Fruit fly (Drosophila melanogaster) whole organism, embryonic: Measurements from ENCODE around the gene CG10185.

ENCODE experiments used
- Awh ChIP-seq: fragments of 200-800 bp; sonication (Bioruptor generic); IDR thresholded peaks from 2 replicates; pipeline ENCODE4, ENCODE4 v1.3.6; 2022; ENCODE audit warnings: missing biosample characterization, missing genetic modification characterization
- CG10366 ChIP-seq: fragments of 200-800 bp; sonication (Bioruptor generic); IDR thresholded peaks from 2 replicates; pipeline ENCODE4 v1.3.6; 2022; ENCODE audit warnings: missing biosample characterization, missing genetic modification characterization
- CG12744 ChIP-seq: fragments of 200-800 bp; sonication (Bioruptor generic); optimal IDR thresholded peaks from 2 replicates; lab custom pipeline; 2016; ENCODE audit warnings: missing biosample characterization, missing genetic modification characterization
- CG12942 ChIP-seq: fragments of 200-800 bp; sonication (Bioruptor generic); optimal IDR thresholded peaks from 3 replicates; lab custom pipeline; 2016; ENCODE audit warnings: missing biosample characterization, missing genetic modification characterization
- CG15601 ChIP-seq: fragments of 200-800 bp; sonication (Bioruptor generic); optimal IDR thresholded peaks from 3 replicates; lab custom pipeline; 2019; ENCODE audit warnings: missing biosample characterization, mild to moderate bottlenecking, missing genetic modification characterization, moderate library complexity
- CG15696 ChIP-seq: fragments of 200-800 bp; sonication (Bioruptor generic); optimal IDR thresholded peaks from 2 replicates; lab custom pipeline; 2019; ENCODE audit warnings: missing biosample characterization, mild to moderate bottlenecking, missing genetic modification characterization, moderate library complexity
- CG17186 ChIP-seq: fragments of 200-800 bp; sonication (Bioruptor generic); optimal IDR thresholded peaks from 3 replicates; lab custom pipeline; 2017; ENCODE audit warnings: missing biosample characterization, missing genetic modification reagents, missing genetic modification characterization
- CG17359 ChIP-seq: fragments of 200-800 bp; sonication (Bioruptor generic); optimal IDR thresholded peaks from 3 replicates; lab custom pipeline; 2018; ENCODE audit warnings: missing biosample characterization, mild to moderate bottlenecking, missing genetic modification characterization, moderate library complexity
- CG2712 ChIP-seq: fragments of 200-800 bp; optimal IDR thresholded peaks from 3 replicates; lab custom pipeline; 2019; ENCODE audit warnings: missing biosample characterization, mild to moderate bottlenecking, missing genetic modification characterization, moderate library complexity
- CG31365 ChIP-seq: fragments of 200-800 bp; sonication (Bioruptor generic); optimal IDR thresholded peaks from 2 replicates; lab custom pipeline; 2018; ENCODE audit warnings: missing biosample characterization, mild to moderate bottlenecking, missing genetic modification characterization
- CG6654 ChIP-seq: fragments of 200-800 bp; sonication (Bioruptor generic); optimal IDR thresholded peaks from 2 replicates; lab custom pipeline; 2017; ENCODE audit warnings: missing biosample characterization, mild to moderate bottlenecking, missing genetic modification characterization
- CG6791 ChIP-seq: fragments of 200-800 bp; sonication (Bioruptor generic); IDR thresholded peaks from 3 replicates; pipeline ENCODE4 v1.3.6; 2022; ENCODE audit warnings: missing biosample characterization, missing genetic modification characterization; ENCODE audit not compliant: partially characterized antibody
- CG9437 ChIP-seq: fragments of 200-800 bp; sonication (Bioruptor generic); optimal IDR thresholded peaks from 2 replicates; lab custom pipeline; 2018; ENCODE audit warnings: missing biosample characterization, mild to moderate bottlenecking, missing genetic modification characterization
- Chrac-16 ChIP-seq: fragments of 200-800 bp; sonication (Bioruptor generic); optimal IDR thresholded peaks from 3 replicates; lab custom pipeline; 2016; ENCODE audit warnings: missing biosample characterization, missing genetic modification characterization
- D19B ChIP-seq: fragments of 200-800 bp; sonication (Bioruptor generic); optimal IDR thresholded peaks from 2 replicates; lab custom pipeline; 2017; ENCODE audit warnings: missing biosample characterization, mild to moderate bottlenecking, missing genetic modification characterization
- Dll ChIP-seq: fragments of 200-800 bp; sonication (Bioruptor generic); IDR thresholded peaks from 4 replicates; pipeline ENCODE4 v1.3.6; 2022; ENCODE audit warnings: missing biosample characterization, missing genetic modification characterization; ENCODE audit not compliant: partially characterized antibody
- Doc3 ChIP-seq: fragments of 200-800 bp; sonication (Bioruptor generic); IDR thresholded peaks from 3 replicates; pipeline ENCODE4 v1.3.6; 2022; ENCODE audit warnings: missing biosample characterization, missing genetic modification characterization; ENCODE audit not compliant: partially characterized antibody
- Dp ChIP-seq: fragments of 200-800 bp; sonication (Bioruptor generic); optimal IDR thresholded peaks from 2 replicates; lab custom pipeline; 2018; ENCODE audit warnings: missing biosample characterization, mild to moderate bottlenecking, missing genetic modification characterization, moderate library complexity
- Fer2 ChIP-seq: fragments of 200-800 bp; sonication (Bioruptor generic); optimal IDR thresholded peaks from 2 replicates; lab custom pipeline; 2018; ENCODE audit warnings: missing biosample characterization, mild to moderate bottlenecking, missing genetic modification characterization, moderate library complexity
- H15 ChIP-seq: fragments of 200-800 bp; sonication (Bioruptor generic); IDR thresholded peaks from 3 replicates; pipeline ENCODE4 v1.3.6; 2022; ENCODE audit warnings: missing biosample characterization, missing genetic modification characterization
- Lhr ChIP-seq: fragments of 200-800 bp; sonication (Bioruptor generic); optimal IDR thresholded peaks from 3 replicates; lab custom pipeline; 2017; ENCODE audit warnings: mild to moderate bottlenecking, missing biosample characterization, missing genetic modification reagents, missing genetic modification characterization
- MESR4 ChIP-seq: fragments of 200-800 bp; sonication (Bioruptor generic); optimal IDR thresholded peaks from 2 replicates; lab custom pipeline; 2018; ENCODE audit warnings: missing biosample characterization, mild to moderate bottlenecking, missing genetic modification characterization, moderate library complexity
- NFAT ChIP-seq: fragments of 200-800 bp; sonication (Bioruptor generic); IDR thresholded peaks from 2 replicates; pipeline ENCODE4 v1.3.6; 2022; ENCODE audit warnings: missing biosample characterization, missing genetic modification characterization
- Neu2 ChIP-seq: fragments of 200-800 bp; sonication (Bioruptor generic); optimal IDR thresholded peaks from 3 replicates; lab custom pipeline; 2016; ENCODE audit warnings: missing biosample characterization, missing genetic modification characterization, borderline replicate concordance
- Oaz ChIP-seq: fragments of 200-800 bp; sonication (Bioruptor generic); IDR thresholded peaks from 2 replicates; pipeline ENCODE4 v1.3.6; 2022; ENCODE audit warnings: missing biosample characterization, missing genetic modification characterization
- Spps ChIP-seq: fragments of 200-800 bp; sonication (Bioruptor generic); optimal IDR thresholded peaks from 2 replicates; lab custom pipeline; 2018; ENCODE audit warnings: missing biosample characterization, mild to moderate bottlenecking, missing genetic modification characterization
- ab ChIP-seq: fragments of 200-800 bp; sonication (Bioruptor generic); optimal IDR thresholded peaks from 2 replicates; lab custom pipeline; 2016; ENCODE audit warnings: missing biosample characterization, missing genetic modification characterization
- btn ChIP-seq: fragments of 200-800 bp; sonication (Bioruptor generic); optimal IDR thresholded peaks from 2 replicates; lab custom pipeline; 2016; ENCODE audit warnings: missing biosample characterization, missing genetic modification characterization
- chinmo ChIP-seq: fragments of 200-800 bp; sonication (Bioruptor generic); IDR thresholded peaks from 4 replicates; pipeline ENCODE4 v1.3.6; 2022; ENCODE audit warnings: missing biosample characterization, missing genetic modification characterization; ENCODE audit not compliant: partially characterized antibody
- ems ChIP-seq: fragments of 200-800 bp; sonication (Bioruptor generic); optimal IDR thresholded peaks from 3 replicates; lab custom pipeline; 2016; ENCODE audit warnings: missing biosample characterization, missing genetic modification characterization
- ftz-f1 ChIP-seq: fragments of 200-800 bp; sonication (Bioruptor generic); optimal IDR thresholded peaks from 2 replicates; lab custom pipeline; 2016; ENCODE audit warnings: missing biosample characterization, missing genetic modification characterization
- insv ChIP-seq, 2 experiments: fragments of 200-800 bp; sonication (Bioruptor generic); optimal IDR thresholded peaks; 3 replicates each; lab custom pipeline; 2016 to 2018; ENCODE audit warnings: missing biosample characterization in 2 of 2, missing genetic modification characterization in 2 of 2
- lmd ChIP-seq: fragments of 200-800 bp; sonication (Bioruptor generic); IDR thresholded peaks from 2 replicates; pipeline ENCODE4 v1.3.6; 2022; ENCODE audit warnings: missing biosample characterization, missing genetic modification characterization
- lov ChIP-seq, 2 experiments: fragments of 200-800 bp in 1 of 2; fragments of >200 bp in 1 of 2; sonication (Bioruptor generic) in 1 of 2; IDR thresholded peaks in 1 of 2; optimal IDR thresholded peaks in 1 of 2; 2 replicates in 1 of 2; 3 replicates in 1 of 2; pipeline versions ENCODE4 v1.3.6 to Lab custom; 2017 to 2022; ENCODE audit warnings: missing biosample characterization in 1 of 2, missing genetic modification characterization in 1 of 2
- nmo ChIP-seq: fragments of 200-800 bp; sonication (Bioruptor generic); optimal IDR thresholded peaks from 2 replicates; lab custom pipeline; 2018; ENCODE audit warnings: missing biosample characterization, mild to moderate bottlenecking, missing genetic modification characterization, moderate library complexity
- nom ChIP-seq: fragments of 200-800 bp; sonication (Bioruptor generic); optimal IDR thresholded peaks from 2 replicates; lab custom pipeline; 2017; ENCODE audit warnings: missing biosample characterization, missing genetic modification characterization, mild to moderate bottlenecking, moderate library complexity, missing genetic modification reagents
- oc ChIP-seq: fragments of 200-800 bp; sonication (Bioruptor generic); optimal IDR thresholded peaks from 2 replicates; lab custom pipeline; 2018; ENCODE audit warnings: missing biosample characterization, mild to moderate bottlenecking, missing genetic modification characterization, moderate library complexity
- row ChIP-seq: fragments of 200-800 bp; sonication (Bioruptor generic); IDR thresholded peaks from 3 replicates; pipeline ENCODE4 v1.3.6; 2022; ENCODE audit warnings: missing biosample characterization, missing genetic modification characterization
- seq ChIP-seq: fragments of 200-800 bp; sonication (Bioruptor generic); IDR thresholded peaks from 2 replicates; pipeline ENCODE4 v1.3.6; 2022; ENCODE audit warnings: missing biosample characterization, missing genetic modification characterization
- sqz ChIP-seq: fragments of 200-800 bp; sonication (Bioruptor generic); optimal IDR thresholded peaks from 3 replicates; lab custom pipeline; 2018; ENCODE audit warnings: missing biosample characterization, mild to moderate bottlenecking, missing genetic modification characterization
- stwl ChIP-seq: fragments of 200-800 bp; sonication (Bioruptor generic); optimal IDR thresholded peaks from 3 replicates; lab custom pipeline; 2018; ENCODE audit warnings: missing biosample characterization, mild to moderate bottlenecking, missing genetic modification characterization, moderate library complexity
- ttk ChIP-seq: fragments of 200-800 bp; sonication (Bioruptor generic); IDR thresholded peaks from 2 replicates; pipeline ENCODE4 v2.1.2; 2022; ENCODE audit warnings: missing biosample characterization, missing genetic modification characterization
- unpg ChIP-seq: fragments of 200-800 bp; sonication (Bioruptor generic); optimal IDR thresholded peaks from 3 replicates; lab custom pipeline; 2018; ENCODE audit warnings: missing biosample characterization, mild to moderate bottlenecking, missing genetic modification characterization, moderate library complexity
- zf30C ChIP-seq: fragments of 200-800 bp; sonication (Bioruptor generic); optimal IDR thresholded peaks from 3 replicates; lab custom pipeline; 2018; ENCODE audit warnings: missing biosample characterization, mild to moderate bottlenecking, missing genetic modification characterization

The CG10185 gene

DNA sequence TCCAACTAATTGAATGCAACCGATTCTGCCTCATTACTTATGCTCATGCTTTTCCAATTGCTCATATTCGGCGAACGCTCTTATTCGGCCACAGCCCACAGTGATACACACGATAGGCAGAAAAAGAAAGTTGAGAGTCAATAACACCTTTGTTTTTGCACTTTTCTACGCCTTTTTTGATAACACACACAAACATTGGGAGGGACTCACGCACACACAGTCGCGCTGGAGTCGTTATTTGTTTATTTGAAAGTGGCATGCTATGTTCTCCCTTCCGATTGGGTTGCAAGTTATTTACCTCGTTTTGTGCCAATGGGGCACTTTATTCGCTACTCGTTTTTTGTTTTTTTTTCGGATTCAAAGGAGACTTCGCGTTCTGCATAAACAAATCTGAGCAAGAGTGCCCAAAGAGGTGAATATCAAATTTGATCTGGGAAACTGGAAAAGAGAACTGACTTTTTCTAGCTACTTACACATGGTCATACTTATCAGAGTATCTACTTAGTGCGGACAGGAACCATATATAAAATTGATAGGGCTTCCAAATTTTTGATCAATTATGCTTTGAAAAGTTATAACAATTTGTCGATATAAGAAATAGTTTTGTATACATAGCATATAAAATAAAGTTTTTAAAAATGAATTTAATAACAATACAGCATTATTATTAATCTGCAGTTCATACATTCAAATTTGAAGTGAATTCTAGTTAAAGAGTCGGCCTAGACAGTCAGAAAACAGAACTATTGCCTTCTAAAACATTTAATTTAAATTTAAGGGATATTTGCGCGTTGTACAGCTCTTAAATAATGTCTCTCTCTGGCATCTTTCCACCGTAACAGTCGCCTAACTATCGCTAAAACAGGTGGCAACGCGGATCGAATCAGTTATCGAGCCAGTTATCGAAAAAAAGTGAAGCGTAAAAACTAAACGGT is 31.2 kb upstream of the CG10185 start, which contains the start of the genes Mhcl and Akt (continued):
- TF ChIP-seq nom (GFP tag; lab: Kevin White, UChicago) (peak; percentile 19), chinmo (GFP tag; lab: Robert Waterston, UW) (peak; percentile 76; the same call in 1 of the 4 replicates), CG12942 (GFP tag; lab: Kevin White, UChicago) (peak; percentile 6), CG2712 (tag; lab: Kevin White, UChicago) (peak; percentile 42), Fer2 (tag; lab: Kevin White, UChicago) (peak; percentile 13), Doc3 (GFP tag; lab: Robert Waterston, UW) (peak; percentile 24; the same call in 2 of the 3 replicates), MESR4 (GFP tag; lab: Kevin White, UChicago) (peak; percentile 58), CG15696 (tag; lab: Kevin White, UChicago) (peak; percentile 29), ab (GFP tag; lab: Kevin White, UChicago) (no peak), CG6791 (GFP tag; lab: Robert Waterston, UW) (peak; percentile 63; the same call in 2 of the 3 replicates), Chrac-16 (GFP tag; lab: Kevin White, UChicago) (peak; percentile 17), Lhr (GFP tag; lab: Kevin White, UChicago) (peak; percentile 65), oc (tag; lab: Kevin White, UChicago) (no peak), CG17186 (GFP tag; lab: Kevin White, UChicago) (peak; percentile 50), insv (GFP tag; optimal IDR thresholded peaks at IDR 0.05; lab: Kevin White, UChicago) (peak in 1 of 2 experiments; percentile 55), CG12744 (no peak), row (GFP tag; lab: Robert Waterston, UW) (peak; percentile 65), CG9437 (peak; percentile 43)

DNA sequence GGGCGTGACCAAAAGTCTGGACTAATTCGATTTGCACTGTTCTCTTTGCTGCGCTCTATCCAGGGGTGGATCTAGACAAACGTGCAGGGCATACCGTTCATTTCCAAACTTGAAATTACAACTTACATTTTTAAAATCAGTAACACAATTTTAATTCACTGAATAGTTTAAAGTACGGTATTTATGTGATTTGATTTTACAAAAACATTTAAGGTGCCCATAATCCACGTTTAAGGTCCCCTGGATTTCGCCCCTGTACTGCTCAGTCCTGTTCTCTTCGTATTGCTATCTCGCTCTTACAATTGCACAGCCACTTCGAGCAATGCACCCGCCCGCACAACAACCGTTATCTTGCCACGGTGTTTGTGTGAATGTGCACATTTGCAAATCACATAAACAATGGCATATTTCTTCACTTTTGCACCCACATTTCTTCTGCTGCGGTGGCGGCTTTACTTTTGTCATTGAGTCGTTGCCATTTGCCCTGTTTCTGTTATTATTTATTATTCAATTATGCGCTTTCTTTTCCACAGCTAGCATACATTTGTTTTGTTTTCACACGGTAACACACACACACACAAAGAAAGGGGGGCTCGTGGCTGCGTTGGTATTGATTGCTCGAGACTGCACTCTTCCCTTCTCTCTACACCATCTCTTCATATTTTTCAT is 30.4 kb upstream of the CG10185 start:
- TF ChIP-seq NFAT (GFP tag; lab: Robert Waterston, UW) (peak; percentile 58; the same call in 1 of the 2 replicates), D19B (GFP tag; lab: Kevin White, UChicago) (no peak), H15 (GFP tag; lab: Robert Waterston, UW) (peak; percentile 84), btn (GFP tag; lab: Kevin White, UChicago) (peak; percentile 79), CG6654 (GFP tag; lab: Kevin White, UChicago) (peak; percentile 35), Dll (GFP tag; lab: Robert Waterston, UW) (no peak), nmo (GFP tag; lab: Kevin White, UChicago) (peak; percentile 89), Dp (GFP tag; lab: Kevin White, UChicago) (no peak), ems (GFP tag; lab: Kevin White, UChicago) (peak; percentile 58), CG15601 (tag; lab: Kevin White, UChicago) (peak; percentile 70), Awh (peak; percentile 71; the same call in 1 of the 2 replicates), Neu2 (GFP tag; lab: Kevin White, UChicago) (peak; percentile 32), stwl (tag; lab: Kevin White, UChicago) (peak; percentile 43), CG17359 (peak; percentile 85), unpg (GFP tag; lab: Kevin White, UChicago) (peak; percentile 85), Spps (tag; lab: Kevin White, UChicago) (peak; percentile 70), sqz (GFP tag; lab: Kevin White, UChicago) (peak; percentile 11), lmd (peak; percentile 83), seq (GFP tag; lab: Robert Waterston, UW) (peak; percentile 47; the same call in 1 of the 2 replicates), ftz-f1 (GFP tag; lab: Kevin White, UChicago) (no peak), CG31365 (tag; lab: Kevin White, UChicago) (no peak), lov (optimal IDR thresholded peaks at IDR 0.05; lab: Kevin White, UChicago) (no peak), lov (GFP tag; IDR thresholded peaks at IDR 0.05; lab: Robert Waterston, UW) (peak; percentile 72; the same call in 2 of the 3 replicates), CG10366 (GFP tag; lab: Robert Waterston, UW) (peak; percentile 70), Oaz (GFP tag; lab: Robert Waterston, UW) (0 out of 2 replicates have a peak, but pooled peaks have one; percentile 21), ttk (GFP tag; lab: Robert Waterston, UW) (peak; percentile 59; the same call in 1 of the 2 replicates), zf30C (no peak)
